Worm (Caenorhabditis elegans) whole organism, L2 larva: Measurements from ENCODE around the gene fbxb-84.

Experiments
- F13H6.1 ChIP-seq: sonication (generic microtip); optimal IDR thresholded peaks from 2 replicates; lab custom pipeline; 2016; ENCODE audit warnings: missing genetic modification characterization, missing compliant biosample characterization
- blmp-1 ChIP-seq: sonication (generic microtip); optimal IDR thresholded peaks from 2 replicates; lab custom pipeline; 2017; ENCODE audit warnings: missing genetic modification characterization, mild to moderate bottlenecking, missing compliant biosample characterization, antibody characterized with exemption, moderate library complexity; ENCODE audit not compliant: insufficient read depth
- ceh-82 ChIP-seq: fragments of 150-350 bp; optimal IDR thresholded peaks from 2 replicates; lab custom pipeline; 2014; ENCODE audit warnings: missing biosample characterization, missing genetic modification characterization
- mdl-1 ChIP-seq, 2 experiments: fragments of 150-350 bp in 1 of 2; sonication (generic microtip) in 1 of 2; optimal IDR thresholded peaks; 2 replicates each; lab custom pipeline; 2017; ENCODE audit warnings: missing biosample characterization in 2 of 2, missing genetic modification characterization in 2 of 2
- unc-62 ChIP-seq: fragments of 150-350 bp; optimal IDR thresholded peaks from 2 replicates; lab custom pipeline; 2014; ENCODE audit warnings: missing biosample characterization, missing genetic modification reagents, missing genetic modification characterization

ce11 chrIII:189280-189679 is 43.0 kb upstream of the fbxb-84 start:
- TF ChIP-seq mdl-1 (tag; optimal IDR thresholded peaks at IDR 0.05; lab: Kevin White, UChicago) = no peak
- TF ChIP-seq blmp-1 (tag; lab: Kevin White, UChicago) = no peak
- TF ChIP-seq F13H6.1 (tag; lab: Kevin White, UChicago) = no peak
- no peak for TF ChIP-seq ceh-82 (tag; lab: Kevin White, UChicago)
- TF ChIP-seq unc-62 (GFP tag; lab: Kevin White, UChicago) = no peak
